Fruit fly (Drosophila melanogaster) whole organism, adult: ENCODE data around the gene CG43072.
A peak's percentile ranks its signal among the peaks of the same experiment; 100 is the strongest.

ENCODE experiments used
- CG12768 ChIP-seq: fragments of 200-800 bp; sonication (Bioruptor generic); optimal IDR thresholded peaks from 2 replicates; lab custom pipeline; 2017; ENCODE audit warnings: missing biosample characterization, missing genetic modification characterization, mild to moderate bottlenecking, moderate library complexity, missing genetic modification reagents
- CG14711 ChIP-seq: fragments of 200-800 bp; sonication (Bioruptor generic); optimal IDR thresholded peaks from 2 replicates; lab custom pipeline; 2018; ENCODE audit warnings: missing biosample characterization, mild to moderate bottlenecking, missing genetic modification characterization, moderate library complexity
- CG33017 ChIP-seq: fragments of 200-800 bp; sonication (Bioruptor generic); optimal IDR thresholded peaks from 2 replicates; lab custom pipeline; 2018; ENCODE audit warnings: missing biosample characterization, mild to moderate bottlenecking, missing genetic modification characterization, moderate library complexity
- CG7101 ChIP-seq: fragments of 200-800 bp; sonication (Bioruptor generic); optimal IDR thresholded peaks from 2 replicates; lab custom pipeline; 2018; ENCODE audit warnings: missing biosample characterization, mild to moderate bottlenecking, missing genetic modification characterization, moderate library complexity
- Clk ChIP-seq: fragments of 200-800 bp; sonication (Bioruptor generic); optimal IDR thresholded peaks from 2 replicates; lab custom pipeline; 2017; ENCODE audit warnings: missing biosample characterization, missing genetic modification characterization
- Hr96 ChIP-seq: fragments of 200-800 bp; sonication (Bioruptor generic); optimal IDR thresholded peaks from 2 replicates; lab custom pipeline; 2016; ENCODE audit warnings: missing biosample characterization, missing genetic modification characterization
- Mnt ChIP-seq: fragments of 200-800 bp; sonication (Bioruptor generic); optimal IDR thresholded peaks from 2 replicates; lab custom pipeline; 2016; ENCODE audit warnings: missing biosample characterization, mild to moderate bottlenecking, missing genetic modification characterization
- cic ChIP-seq: fragments of 200-800 bp; sonication (Bioruptor generic); optimal IDR thresholded peaks from 2 replicates; lab custom pipeline; 2017; ENCODE audit warnings: missing biosample characterization, mild to moderate bottlenecking, missing genetic modification characterization, moderate library complexity
- kay ChIP-seq: fragments of 200-800 bp; sonication (Bioruptor generic); peaks from one replicate; lab custom pipeline; 2016; ENCODE audit warnings: missing biosample characterization, missing genetic modification characterization, borderline replicate concordance

DNA sequence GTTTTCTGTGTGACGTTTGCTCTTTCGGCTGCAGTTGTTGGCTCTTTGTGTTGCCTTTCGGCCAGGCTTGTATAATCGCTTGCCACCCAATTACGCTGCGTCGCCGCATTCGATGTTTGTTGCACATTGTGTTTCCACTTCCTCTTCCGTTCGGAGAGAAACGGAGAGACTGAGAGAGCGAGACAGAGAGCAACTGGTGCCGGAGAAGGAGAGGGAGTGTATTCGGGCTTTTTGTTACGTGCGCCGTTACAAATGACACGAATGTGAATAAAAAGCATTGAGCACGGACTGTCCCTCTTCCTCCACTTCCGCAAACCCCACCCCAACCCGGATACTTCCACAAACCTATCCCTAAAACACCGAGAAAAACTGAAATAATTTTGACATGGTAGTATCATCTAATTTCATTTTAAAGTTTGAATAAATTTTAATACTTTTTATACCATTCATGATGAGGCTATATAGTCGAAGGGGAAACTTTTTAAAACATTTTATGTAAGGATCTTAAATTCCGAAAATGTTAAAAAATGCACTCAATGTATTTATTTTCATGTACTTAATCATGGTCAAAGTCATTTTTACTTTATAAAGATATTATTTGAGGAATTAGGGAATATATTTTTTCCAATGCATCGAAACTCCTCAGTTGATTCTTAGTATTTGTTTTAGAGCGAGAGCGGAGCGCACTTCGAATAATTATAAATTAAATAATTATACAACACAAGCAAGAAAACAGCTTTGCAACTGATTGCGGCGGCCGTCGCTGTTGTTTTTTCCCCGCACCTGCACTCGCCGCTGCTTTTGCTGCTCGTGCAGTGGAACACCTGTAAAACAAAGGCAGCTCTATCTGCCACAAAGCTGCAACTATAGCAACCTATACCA, 5.2 kb upstream of the CG43072 start:
- peak; percentile 22 for TF ChIP-seq CG33017
- TF ChIP-seq Mnt (GFP tag; lab: Kevin White, UChicago): no peak
- peak; percentile 44 for TF ChIP-seq CG14711
- peak; percentile 27 for TF ChIP-seq CG7101 (tag; lab: Kevin White, UChicago)
- TF ChIP-seq CG12768 (GFP tag; lab: Kevin White, UChicago): peak; percentile 5
- no peak for TF ChIP-seq Clk (GFP tag; lab: Kevin White, UChicago)
- no peak for TF ChIP-seq cic (GFP tag; lab: Kevin White, UChicago)
- peak; percentile 55 for TF ChIP-seq kay (GFP tag; lab: Kevin White, UChicago)
- TF ChIP-seq Hr96 (GFP tag; lab: Kevin White, UChicago): no peak
